Worm (Caenorhabditis elegans): ENCODE results near the gene grl-10.

DNA sequence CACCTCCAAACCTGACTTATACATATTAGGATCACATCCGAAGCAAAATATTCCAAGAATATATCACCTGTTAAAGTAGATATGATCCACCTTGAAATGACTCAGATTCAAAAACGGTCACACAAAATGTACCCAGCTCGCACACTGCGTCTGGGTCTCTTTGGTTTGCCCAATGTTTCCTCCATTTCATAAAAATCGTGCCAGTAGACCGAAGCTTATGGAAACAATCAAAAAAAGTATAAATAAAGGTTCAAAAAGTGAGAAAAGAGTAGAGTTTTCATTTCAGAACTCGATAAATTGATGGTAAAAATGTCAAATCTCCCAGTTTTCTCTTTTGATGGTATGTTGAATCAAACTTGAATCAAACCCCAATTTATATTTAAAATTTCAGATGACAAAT lies 36.6 kb upstream of the grl-10 start, which contains the start of gene srr-9:
- TF ChIP-seq saeg-2 (GFP tag; IDR thresholded peaks at IDR 0.05) (no peak), nhr-102 (tag; optimal IDR thresholded peaks at IDR 0.05) (no peak), ceh-82 (tag; optimal IDR thresholded peaks at IDR 0.05) (no peak), Y48G9A.11 (GFP tag; IDR thresholded peaks at IDR 0.05) (no peak), dmd-9 (GFP tag; IDR thresholded peaks at IDR 0.05) (no peak)
